Fruit fly (Drosophila melanogaster) whole organism, wandering third instar larva: ENCODE results near the gene CG31091.

ENCODE experiments used
- CG32264 ChIP-seq: fragments of 200-800 bp; sonication (Bioruptor generic); optimal IDR thresholded peaks from 2 replicates; lab custom pipeline; 2016; ENCODE audit warnings: missing biosample characterization, missing genetic modification characterization
- Hnf4 ChIP-seq: fragments of 200-800 bp; sonication (Bioruptor generic); optimal IDR thresholded peaks from 2 replicates; lab custom pipeline; 2016; ENCODE audit warnings: missing biosample characterization, mild to moderate bottlenecking, missing genetic modification characterization
- Myc ChIP-seq: fragments of >200 bp; optimal IDR thresholded peaks from 2 replicates; lab custom pipeline; 2017
- OdsH ChIP-seq: fragments of 200-800 bp; sonication (Bioruptor generic); optimal IDR thresholded peaks from 2 replicates; lab custom pipeline; 2016; ENCODE audit warnings: missing biosample characterization, mild to moderate bottlenecking, missing genetic modification characterization
- fru ChIP-seq: fragments of 200-800 bp; sonication (Bioruptor generic); optimal IDR thresholded peaks from 3 replicates; lab custom pipeline; 2016; ENCODE audit warnings: missing biosample characterization, mild to moderate bottlenecking, missing genetic modification characterization
- jim ChIP-seq: fragments of 175-275, 200-325 bp; sonication (Bioruptor generic); optimal IDR thresholded peaks from 2 replicates; lab custom pipeline; 2016; ENCODE audit warnings: missing biosample characterization, mild to moderate bottlenecking, missing genetic modification characterization
- pan ChIP-seq: fragments of >200 bp; optimal IDR thresholded peaks from 2 replicates; lab custom pipeline; 2017
- psq ChIP-seq: fragments of 200-800 bp; sonication (Bioruptor generic); optimal IDR thresholded peaks from 3 replicates; lab custom pipeline; 2017; ENCODE audit warnings: missing biosample characterization, mild to moderate bottlenecking, missing genetic modification characterization, moderate library complexity

dm6 chr3R:25879324-25879766 is 20.4 kb upstream of the CG31091 start:
- TF ChIP-seq CG32264 (GFP tag; lab: Kevin White, UChicago), result no peak
- TF ChIP-seq psq (GFP tag; lab: Kevin White, UChicago), result no peak
- no peak for TF ChIP-seq fru (GFP tag; lab: Kevin White, UChicago)
- no peak for TF ChIP-seq jim
- no peak for TF ChIP-seq OdsH
- TF ChIP-seq Hnf4 (GFP tag; lab: Kevin White, UChicago), result no peak
- no peak for TF ChIP-seq Myc (lab: Kevin White, UChicago)
- TF ChIP-seq pan (lab: Kevin White, UChicago), result no peak
